Fruit fly (Drosophila melanogaster) whole organism, pupa: Measurements from ENCODE around the gene CG4951.

Source experiments
- CG10348 ChIP-seq: fragments of 200-800 bp; sonication (Bioruptor generic); IDR thresholded peaks from 2 replicates; pipeline ENCODE4 v1.3.6; 2022; ENCODE audit warnings: missing biosample characterization, missing genetic modification characterization
- CG12605 ChIP-seq: fragments of 200-800 bp; sonication (Bioruptor generic); IDR thresholded peaks from 2 replicates; pipeline ENCODE4 v1.3.6; 2022; ENCODE audit warnings: missing biosample characterization, missing genetic modification characterization
- CG13204 ChIP-seq: fragments of 200-800 bp; sonication (Bioruptor generic); optimal IDR thresholded peaks from 2 replicates; lab custom pipeline; 2018; ENCODE audit warnings: missing biosample characterization, mild to moderate bottlenecking, missing genetic modification characterization, moderate library complexity
- CG14655 ChIP-seq: fragments of 200-800 bp; sonication (Bioruptor generic); optimal IDR thresholded peaks from 3 replicates; lab custom pipeline; 2017; ENCODE audit warnings: mild to moderate bottlenecking, missing biosample characterization, missing genetic modification reagents, missing genetic modification characterization
- CG15710 ChIP-seq: fragments of 200-800 bp; sonication (Bioruptor generic); optimal IDR thresholded peaks from 2 replicates; lab custom pipeline; 2018; ENCODE audit warnings: missing biosample characterization, mild to moderate bottlenecking, missing genetic modification characterization, moderate library complexity
- CG17806 ChIP-seq: fragments of 200-800 bp; sonication (Bioruptor generic); optimal IDR thresholded peaks from 2 replicates; lab custom pipeline; 2018; ENCODE audit warnings: missing biosample characterization, mild to moderate bottlenecking, missing genetic modification characterization, moderate library complexity
- CG32121 ChIP-seq: fragments of 200-800 bp; sonication (Bioruptor generic); IDR thresholded peaks from 2 replicates; pipeline ENCODE4 v1.3.6; 2022; ENCODE audit warnings: missing biosample characterization, missing genetic modification characterization
- CG34367 ChIP-seq: fragments of 200-800 bp; sonication (Bioruptor generic); optimal IDR thresholded peaks from 2 replicates; lab custom pipeline; 2018; ENCODE audit warnings: missing biosample characterization, mild to moderate bottlenecking, missing genetic modification characterization
- CG4496 ChIP-seq: fragments of 200-800 bp; sonication (Bioruptor generic); IDR thresholded peaks from 3 replicates; pipeline ENCODE4 v1.3.6; 2022; ENCODE audit warnings: missing biosample characterization, missing genetic modification characterization
- CG8159 ChIP-seq: fragments of 200-800 bp; sonication (Bioruptor generic); optimal IDR thresholded peaks from 3 replicates; lab custom pipeline; 2018; ENCODE audit warnings: missing biosample characterization, mild to moderate bottlenecking, missing genetic modification characterization, moderate library complexity
- CG8301 ChIP-seq: fragments of 200-800 bp; sonication (Bioruptor generic); optimal IDR thresholded peaks from 2 replicates; lab custom pipeline; 2018; ENCODE audit warnings: missing biosample characterization, mild to moderate bottlenecking, missing genetic modification characterization
- CG9948 ChIP-seq: fragments of 200-800 bp; sonication (Bioruptor generic); optimal IDR thresholded peaks from 2 replicates; lab custom pipeline; 2018; ENCODE audit warnings: missing biosample characterization, mild to moderate bottlenecking, missing genetic modification characterization, moderate library complexity
- D1 ChIP-seq: fragments of 200-800 bp; sonication (Bioruptor generic); optimal IDR thresholded peaks from 2 replicates; lab custom pipeline; 2018; ENCODE audit warnings: missing biosample characterization, mild to moderate bottlenecking, missing genetic modification characterization, moderate library complexity
- EcR ChIP-seq: fragments of 200-800 bp; sonication (Bioruptor generic); optimal IDR thresholded peaks from 3 replicates; lab custom pipeline; 2019; ENCODE audit warnings: missing biosample characterization, missing genetic modification characterization, mild to moderate bottlenecking, moderate library complexity, missing genetic modification reagents
- Ets98B ChIP-seq: fragments of 200-800 bp; sonication (Bioruptor generic); IDR thresholded peaks from 2 replicates; pipeline ENCODE4 v1.3.6; 2022; ENCODE audit warnings: missing biosample characterization, missing genetic modification characterization
- Pif1A ChIP-seq: fragments of 200-800 bp; sonication (Bioruptor generic); optimal IDR thresholded peaks from 3 replicates; lab custom pipeline; 2016; ENCODE audit warnings: missing biosample characterization, missing genetic modification characterization
- Pif1B ChIP-seq: fragments of 200-800 bp; sonication (Bioruptor generic); optimal IDR thresholded peaks from 3 replicates; lab custom pipeline; 2016; ENCODE audit warnings: missing biosample characterization, missing genetic modification characterization
- Snoo ChIP-seq: fragments of 200-800 bp; sonication (Bioruptor generic); optimal IDR thresholded peaks from 3 replicates; lab custom pipeline; 2017; ENCODE audit warnings: missing biosample characterization, mild to moderate bottlenecking, missing genetic modification characterization, inconsistent platforms
- fd96Ca ChIP-seq: fragments of 200-800 bp; sonication (Bioruptor generic); IDR thresholded peaks from 3 replicates; pipeline ENCODE4 v1.3.6; 2022; ENCODE audit warnings: missing biosample characterization, missing genetic modification characterization
- gl ChIP-seq: fragments of 200-800 bp; sonication (Bioruptor generic); optimal IDR thresholded peaks from 2 replicates; lab custom pipeline; 2018; ENCODE audit warnings: missing biosample characterization, mild to moderate bottlenecking, missing genetic modification characterization
- rn ChIP-seq: fragments of 200-800 bp; sonication (Bioruptor generic); IDR thresholded peaks from 2 replicates; pipeline ENCODE4 v1.3.6; 2022; ENCODE audit warnings: missing biosample characterization, missing genetic modification characterization

CG4951 gene

dm6 chr3R:27947682-27948245 is 6.1 kb downstream of the CG4951 start, which contains the start of gene mfrn:
mfrn (minus strand) TSS chr3R:27948021.
- TF ChIP-seq Ets98B (GFP tag; lab: Robert Waterston, UW) (no peak), CG34367 (tag; lab: Kevin White, UChicago) (no peak), gl (tag; lab: Kevin White, UChicago) (no peak), Pif1B (no peak), CG9948 (no peak), CG14655 (GFP tag; lab: Kevin White, UChicago) (no peak), CG17806 (tag; lab: Kevin White, UChicago) (no peak), CG10348 (no peak)
- TF ChIP-seq, all 21 proteins: peak for 0

dm6 chr3R:27946555-27947204 is 7.2 kb downstream of the CG4951 start:
- TF ChIP-seq CG17806 (tag; lab: Kevin White, UChicago) (no peak), gl (tag; lab: Kevin White, UChicago) (no peak), CG9948 (no peak), CG4496 (GFP tag; lab: Robert Waterston, UW) (no peak), CG15710 (tag; lab: Kevin White, UChicago) (no peak), Pif1A (GFP tag; lab: Kevin White, UChicago) (no peak), CG8159 (tag; lab: Kevin White, UChicago) (no peak), fd96Ca (GFP tag; lab: Robert Waterston, UW) (no peak), CG14655 (GFP tag; lab: Kevin White, UChicago) (no peak), CG32121 (no peak), CG8301 (no peak), Snoo (tag; lab: Kevin White, UChicago) (no peak), CG12605 (GFP tag; lab: Robert Waterston, UW) (no peak)
- TF ChIP-seq, all 21 proteins: peak for 0

dm6 chr3R:27945398-27945797 is 8.5 kb downstream of the CG4951 start:
- TF ChIP-seq Snoo (tag; lab: Kevin White, UChicago) = no peak

dm6 chr3R:27937752-27938694 is 15.9 kb downstream of the CG4951 start, which contains the start of the genes NSD and BOD1:
NSD (minus strand) TSS chr3R:27937853.
BOD1 (plus strand) TSS chr3R:27938245.
- TF ChIP-seq Snoo (tag; lab: Kevin White, UChicago) (peak; percentile 16), EcR (GFP tag; lab: Kevin White, UChicago) (no peak), Ets98B (GFP tag; lab: Robert Waterston, UW) (peak; percentile 54), CG10348 (no peak), CG17806 (tag; lab: Kevin White, UChicago) (peak; percentile 44), CG9948 (peak; percentile 4), CG4496 (GFP tag; lab: Robert Waterston, UW) (peak; percentile 46; the same call in 2 of the 3 replicates), CG32121 (no peak), CG34367 (tag; lab: Kevin White, UChicago) (no peak), Pif1B (no peak), CG12605 (GFP tag; lab: Robert Waterston, UW) (no peak), CG8159 (tag; lab: Kevin White, UChicago) (no peak), gl (tag; lab: Kevin White, UChicago) (no peak), rn (GFP tag; lab: Robert Waterston, UW) (no peak), CG14655 (GFP tag; lab: Kevin White, UChicago) (no peak), CG8301 (no peak), D1 (no peak), fd96Ca (GFP tag; lab: Robert Waterston, UW) (peak; percentile 65; the same call in 2 of the 3 replicates), Pif1A (GFP tag; lab: Kevin White, UChicago) (no peak), CG13204 (GFP tag; lab: Kevin White, UChicago) (no peak), CG15710 (tag; lab: Kevin White, UChicago) (peak; percentile 14)

dm6 chr3R:27931461-27931860 is 22.5 kb downstream of the CG4951 start:
- TF ChIP-seq CG15710 (tag; lab: Kevin White, UChicago) (no peak), CG14655 (GFP tag; lab: Kevin White, UChicago) (no peak), fd96Ca (GFP tag; lab: Robert Waterston, UW) (no peak), EcR (GFP tag; lab: Kevin White, UChicago) (no peak), CG8301 (no peak), Pif1B (no peak), Pif1A (GFP tag; lab: Kevin White, UChicago) (no peak), CG10348 (no peak), rn (GFP tag; lab: Robert Waterston, UW) (no peak), CG8159 (tag; lab: Kevin White, UChicago) (no peak)
